Worm (Caenorhabditis elegans) whole organism, L3 larva: ENCODE data around the gene nas-19.
A peak's percentile ranks its signal among the peaks of the same experiment; 100 is the strongest.

Experiments used
- ZK546.5 ChIP-seq: sonication (generic microtip); optimal IDR thresholded peaks from 2 replicates; lab custom pipeline; 2017; ENCODE audit warnings: missing biosample characterization, missing genetic modification characterization
- ama-1 ChIP-seq: fragments of 150-350 bp; optimal IDR thresholded peaks from 2 replicates; lab custom pipeline; 2018
- ceh-16 ChIP-seq: sonication (generic microtip); optimal IDR thresholded peaks from 2 replicates; lab custom pipeline; 2017; ENCODE audit warnings: missing biosample characterization, missing genetic modification characterization
- ceh-82 ChIP-seq: fragments of 150-350 bp; optimal IDR thresholded peaks from 2 replicates; lab custom pipeline; 2014; ENCODE audit warnings: missing biosample characterization, missing genetic modification characterization
- ceh-9 ChIP-seq: sonication (generic microtip); optimal IDR thresholded peaks from 2 replicates; lab custom pipeline; 2018; ENCODE audit warnings: missing biosample characterization, missing genetic modification characterization
- egl-27 ChIP-seq: sonication (generic microtip); optimal IDR thresholded peaks from 4 replicates; lab custom pipeline; 2017; ENCODE audit warnings: missing biosample characterization, missing genetic modification reagents, missing genetic modification characterization
- egl-5 ChIP-seq: fragments of 150-350 bp; optimal IDR thresholded peaks from 2 replicates; lab custom pipeline; 2017; ENCODE audit warnings: missing biosample characterization, missing genetic modification reagents, missing genetic modification characterization, inconsistent platforms
- elt-2 ChIP-seq: sonication (generic microtip); optimal IDR thresholded peaks from 2 replicates; lab custom pipeline; 2016; ENCODE audit warnings: missing genetic modification reagents, mild to moderate bottlenecking, missing genetic modification characterization, missing compliant biosample characterization
- eor-1 ChIP-seq, 2 experiments: fragments of 150-350 bp; optimal IDR thresholded peaks; 2 replicates each; lab custom pipeline; 2014 to 2018; ENCODE audit warnings: missing biosample characterization in 2 of 2, missing genetic modification characterization in 2 of 2
- fkh-10 ChIP-seq: sonication (generic microtip); optimal IDR thresholded peaks from 2 replicates; lab custom pipeline; 2017; ENCODE audit warnings: missing biosample characterization, missing genetic modification reagents, missing genetic modification characterization
- fos-1 ChIP-seq: fragments of 150-350 bp; optimal IDR thresholded peaks from 2 replicates; lab custom pipeline; 2014; ENCODE audit warnings: missing biosample characterization, missing genetic modification characterization
- hmg-11 ChIP-seq: sonication (generic microtip); optimal IDR thresholded peaks from 2 replicates; lab custom pipeline; 2016; ENCODE audit warnings: missing genetic modification characterization, missing compliant biosample characterization
- jun-1 ChIP-seq: fragments of 150-350 bp; optimal IDR thresholded peaks from 2 replicates; lab custom pipeline; 2014; ENCODE audit warnings: missing biosample characterization, missing genetic modification reagents, missing genetic modification characterization
- lin-15B ChIP-seq: fragments of 150-350 bp; optimal IDR thresholded peaks from 2 replicates; lab custom pipeline; 2014; ENCODE audit warnings: missing biosample characterization, missing genetic modification characterization
- lin-39 ChIP-seq: fragments of 150-350 bp; optimal IDR thresholded peaks from 2 replicates; lab custom pipeline; 2018; ENCODE audit warnings: missing biosample characterization, missing genetic modification reagents, missing genetic modification characterization
- mdl-1 ChIP-seq: fragments of 150-350 bp; optimal IDR thresholded peaks from 2 replicates; lab custom pipeline; 2014; ENCODE audit warnings: missing biosample characterization, missing genetic modification characterization
- mml-1 ChIP-seq: fragments of 150-350 bp; sonication (generic microtip); optimal IDR thresholded peaks from 3 replicates; lab custom pipeline; 2014; ENCODE audit warnings: missing biosample characterization, missing genetic modification characterization
- nfya-1 ChIP-seq: sonication (generic microtip); optimal IDR thresholded peaks from 2 replicates; lab custom pipeline; 2017; ENCODE audit warnings: missing genetic modification characterization, mild to moderate bottlenecking, missing compliant biosample characterization, antibody characterized with exemption, moderate library complexity; ENCODE audit not compliant: insufficient read depth
- nhr-11 ChIP-seq: fragments of 150-350 bp; optimal IDR thresholded peaks from 2 replicates; lab custom pipeline; 2014; ENCODE audit warnings: missing biosample characterization, missing genetic modification characterization
- nhr-12 ChIP-seq: fragments of 150-350 bp; optimal IDR thresholded peaks from 2 replicates; lab custom pipeline; 2014; ENCODE audit warnings: missing biosample characterization, missing genetic modification characterization
- nhr-237 ChIP-seq: fragments of 150-350 bp; optimal IDR thresholded peaks from 2 replicates; lab custom pipeline; 2014; ENCODE audit warnings: missing biosample characterization, missing genetic modification characterization
- nhr-25 ChIP-seq: sonication (generic microtip); optimal IDR thresholded peaks from 2 replicates; lab custom pipeline; 2017; ENCODE audit warnings: missing biosample characterization, missing genetic modification characterization
- nhr-43 ChIP-seq: sonication (generic microtip); optimal IDR thresholded peaks from 2 replicates; lab custom pipeline; 2016; ENCODE audit warnings: mild to moderate bottlenecking, missing genetic modification characterization, missing compliant biosample characterization; ENCODE audit not compliant: poor library complexity, severe bottlenecking
- nhr-67 ChIP-seq: fragments of 150-350 bp; optimal IDR thresholded peaks from 2 replicates; lab custom pipeline; 2014; ENCODE audit warnings: missing biosample characterization, missing genetic modification characterization
- pha-4 ChIP-seq: fragments of 150-350 bp; optimal IDR thresholded peaks from 2 replicates; lab custom pipeline; 2014; ENCODE audit warnings: missing biosample characterization, missing genetic modification reagents, missing genetic modification characterization
- pqm-1 ChIP-seq: fragments of 150-350 bp; optimal IDR thresholded peaks from 2 replicates; lab custom pipeline; 2017; ENCODE audit warnings: missing biosample characterization, missing genetic modification characterization, inconsistent platforms
- sea-2 ChIP-seq: fragments of 150-350 bp; sonication (generic microtip); optimal IDR thresholded peaks from 4 replicates; lab custom pipeline; 2014; ENCODE audit warnings: missing biosample characterization, missing genetic modification reagents, missing genetic modification characterization
- skn-1 ChIP-seq: fragments of 150-350 bp; optimal IDR thresholded peaks from 2 replicates; lab custom pipeline; 2014; ENCODE audit warnings: missing biosample characterization, missing genetic modification characterization
- snpc-4 ChIP-seq: fragments of 150-350 bp; optimal IDR thresholded peaks from 2 replicates; lab custom pipeline; 2014; ENCODE audit warnings: missing biosample characterization, missing genetic modification characterization
- tbx-2 ChIP-seq: sonication (generic microtip); optimal IDR thresholded peaks from 2 replicates; lab custom pipeline; 2016; ENCODE audit warnings: mild to moderate bottlenecking, missing genetic modification characterization, missing compliant biosample characterization
- zag-1 ChIP-seq: fragments of 150-350 bp; optimal IDR thresholded peaks from 2 replicates; lab custom pipeline; 2014; ENCODE audit warnings: missing biosample characterization, missing genetic modification characterization
- ztf-11 ChIP-seq: fragments of 150-350 bp; optimal IDR thresholded peaks from 2 replicates; lab custom pipeline; 2014; ENCODE audit warnings: missing biosample characterization, missing genetic modification characterization
- ztf-4 ChIP-seq: fragments of 150-350 bp; optimal IDR thresholded peaks from 2 replicates; lab custom pipeline; 2014; ENCODE audit warnings: missing biosample characterization, missing genetic modification characterization

Gene nas-19

DNA sequence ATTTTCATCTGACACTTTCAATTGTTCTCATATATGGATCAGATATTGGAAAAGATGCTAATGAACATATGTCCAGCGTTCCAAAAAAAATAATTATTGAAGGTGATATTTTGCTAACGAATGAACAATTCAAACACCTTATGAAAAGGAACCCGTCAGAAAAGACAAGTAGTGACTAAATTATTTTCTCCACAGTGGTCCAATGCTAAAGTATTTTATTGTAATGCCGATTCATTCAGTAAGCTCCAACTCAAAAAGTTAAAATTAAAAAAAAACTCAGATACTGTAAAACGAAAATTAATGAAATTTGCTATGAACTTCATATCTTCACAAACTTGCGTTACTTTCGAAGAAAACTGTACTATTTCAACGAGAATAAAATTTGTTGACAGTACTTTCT is 10.5 kb downstream of the nas-19 start, which contains the start of gene nas-16:
TSS of gene nas-16 (plus strand) at position 301 of the 400 bp plus-strand sequence.
- TF ChIP-seq ceh-9 (tag; lab: Kevin White, UChicago): no peak
- TF ChIP-seq ZK546.5: no peak
- TF ChIP-seq nfya-1 (tag; lab: Kevin White, UChicago): no peak
- no peak for TF ChIP-seq fkh-10 (GFP tag; lab: Kevin White, UChicago)
- TF ChIP-seq egl-5 (tag; lab: Kevin White, UChicago): no peak

DNA sequence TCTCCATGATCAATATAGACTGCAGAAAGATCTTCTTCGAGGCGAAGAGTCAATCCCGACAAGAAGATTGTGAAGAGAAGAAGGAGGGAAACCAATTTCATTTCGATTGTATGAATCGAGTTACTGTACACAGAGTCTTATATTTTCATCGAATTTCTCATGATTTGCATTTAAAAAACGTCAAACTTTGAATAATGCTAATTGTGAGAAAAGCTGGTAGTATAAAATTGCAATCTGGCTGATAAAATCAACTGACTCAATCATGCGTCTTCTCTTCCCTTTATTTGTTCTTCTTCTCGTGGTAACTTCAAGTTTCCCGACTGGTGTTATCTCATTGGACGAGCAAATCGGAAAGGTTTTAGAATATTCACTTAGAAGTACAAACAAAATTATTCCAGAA is 12.1 kb downstream of the nas-19 start, which contains the start of the genes K03B8.11 and K03B8.14:
TSS of gene K03B8.11 (minus strand) at position 101 of the 400 bp plus-strand sequence.
TSS of gene K03B8.14 (plus strand) at position 110 of the 400 bp plus-strand sequence.
- TF ChIP-seq ztf-11 (tag; lab: Kevin White, UChicago): no peak
- no peak for TF ChIP-seq egl-5 (tag; lab: Kevin White, UChicago)
- TF ChIP-seq mml-1 (tag; lab: Kevin White, UChicago): no peak
- TF ChIP-seq zag-1: no peak
- no peak for TF ChIP-seq ceh-9 (tag; lab: Kevin White, UChicago)
- TF ChIP-seq lin-39 (tag; lab: Kevin White, UChicago): no peak
- TF ChIP-seq lin-15B: no peak

ce11 chrV:11389776-11390175 is 12.7 kb downstream of the nas-19 start, which contains the start of gene col-155:
col-155 (minus strand) TSS chrV:11389876.
- TF ChIP-seq mdl-1 (no peak), egl-27 (tag; lab: Kevin White, UChicago) (no peak)

DNA sequence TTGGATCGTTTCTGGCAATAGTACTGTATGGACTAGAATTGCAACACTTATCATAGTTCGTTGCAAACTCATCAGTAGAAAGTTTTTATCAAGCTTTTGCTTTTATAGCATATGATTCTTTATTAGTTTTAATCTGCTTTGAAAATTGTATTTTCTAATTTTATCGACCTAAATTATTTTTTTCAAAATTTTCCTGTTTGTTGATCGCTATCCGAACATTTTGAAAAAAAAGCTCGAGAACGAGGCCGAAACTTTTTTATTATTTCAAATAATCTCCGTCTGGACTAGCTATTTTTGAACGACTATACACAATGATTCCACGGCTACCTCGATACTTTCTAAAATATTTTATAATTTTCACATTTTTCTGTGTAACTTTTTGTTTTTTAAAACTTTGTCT is 16.1 kb downstream of the nas-19 start, which contains the start of gene F55C10.4:
TSS of gene F55C10.4 (plus strand) at position 301 of the 400 bp plus-strand sequence.
- no peak for TF ChIP-seq ama-1 (lab: Kevin White, UChicago)
- no peak for TF ChIP-seq skn-1
- TF ChIP-seq snpc-4 (tag; lab: Kevin White, UChicago): no peak
- no peak for TF ChIP-seq mdl-1
- TF ChIP-seq nhr-11 (tag; lab: Kevin White, UChicago): no peak
- no peak for TF ChIP-seq lin-39 (tag; lab: Kevin White, UChicago)
- no peak for TF ChIP-seq tbx-2
- TF ChIP-seq, all 47 proteins: peak for 0

DNA sequence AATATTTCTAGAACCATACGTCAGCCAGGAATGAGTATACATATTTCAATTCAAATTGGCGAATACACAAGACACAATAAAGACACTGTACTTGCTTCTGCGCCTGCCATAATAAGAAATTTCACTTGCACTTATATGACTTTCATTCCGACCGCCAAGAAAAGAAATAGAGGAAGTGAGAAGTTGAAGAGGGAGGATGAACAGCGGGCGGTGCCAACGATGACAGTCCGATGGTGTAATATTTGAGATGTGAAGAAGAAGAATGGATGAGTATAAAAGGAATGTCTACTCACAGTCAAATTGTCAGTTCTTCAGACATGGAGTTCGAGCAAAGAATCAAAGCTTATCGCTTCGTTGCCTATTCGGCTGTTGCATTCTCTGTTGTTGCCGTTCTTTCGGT is 17.4 kb downstream of the nas-19 start, which contains the start of gene col-154:
TSS of gene col-154 (plus strand) at position 301 of the 400 bp plus-strand sequence.
- TF ChIP-seq nhr-25 (tag; lab: Kevin White, UChicago) (peak; percentile 6), egl-27 (tag; lab: Kevin White, UChicago) (no peak), elt-2 (tag; lab: Kevin White, UChicago) (no peak), ztf-4 (no peak)

ce11 chrV:11383032-11383431 is 19.5 kb downstream of the nas-19 start, which contains the start of gene F55C10.5:
F55C10.5 (plus strand) TSS chrV:11383105.
- no peak for TF ChIP-seq ceh-9 (tag; lab: Kevin White, UChicago)
- TF ChIP-seq nhr-12: no peak
- no peak for TF ChIP-seq jun-1 (tag; lab: Kevin White, UChicago)
- TF ChIP-seq, all 47 proteins: peak for 0

DNA sequence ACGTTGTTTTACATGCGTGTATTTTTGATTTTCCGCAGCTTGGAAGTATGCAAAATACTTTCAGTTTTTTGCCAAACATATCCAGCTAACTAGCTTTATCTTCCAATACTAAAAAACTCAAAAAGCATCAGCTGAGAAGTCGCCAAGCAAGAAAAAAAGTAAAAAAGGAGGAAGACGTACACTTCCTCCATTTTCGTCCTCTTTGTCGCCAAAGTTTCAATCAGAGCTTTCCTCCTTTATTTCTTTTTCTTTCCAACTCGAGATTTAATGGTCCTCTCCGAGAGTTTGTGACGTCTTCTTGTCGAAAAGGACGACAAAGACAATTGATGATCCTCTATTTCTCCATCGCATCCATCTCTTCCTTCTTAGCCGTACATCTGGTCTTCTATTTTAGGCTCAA is 21.9 kb downstream of the nas-19 start:
- TF ChIP-seq fkh-10 (GFP tag; lab: Kevin White, UChicago) (peak; percentile 49), jun-1 (tag; lab: Kevin White, UChicago) (no peak)

DNA sequence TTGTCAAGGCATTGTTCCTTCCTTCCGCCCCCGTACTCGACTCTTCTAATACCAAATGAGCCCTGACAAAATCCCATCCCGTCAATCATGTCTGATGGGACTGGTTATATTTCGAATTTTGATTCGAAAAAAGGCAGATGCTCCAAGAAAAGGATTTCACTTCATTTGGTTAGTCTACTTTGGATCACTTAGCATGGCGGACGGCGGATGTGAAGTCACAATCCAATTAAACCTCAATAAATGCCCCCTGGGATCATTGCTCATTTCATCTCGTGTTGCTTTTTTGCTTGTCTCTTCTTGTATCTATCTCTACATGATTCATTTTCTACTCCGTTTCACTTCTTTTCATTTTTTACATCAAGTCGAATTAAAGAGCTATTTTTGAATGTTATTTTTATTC is 23.2 kb downstream of the nas-19 start:
- peak; percentile 38 for TF ChIP-seq lin-39 (tag; lab: Kevin White, UChicago)
- no peak for TF ChIP-seq sea-2 (GFP tag; lab: Kevin White, UChicago)

ce11 chrV:11375150-11375792 is 27.2 kb downstream of the nas-19 start, which contains the start of gene cnb-1:
cnb-1 (plus strand) TSS chrV:11375742.
- TF ChIP-seq fos-1 (tag; lab: Kevin White, UChicago) (no peak), nhr-67 (tag; lab: Kevin White, UChicago) (no peak), nhr-43 (tag; lab: Kevin White, UChicago) (no peak), ceh-82 (tag; lab: Kevin White, UChicago) (no peak), lin-15B (peak; percentile 11), nhr-237 (tag; lab: Kevin White, UChicago) (no peak), ceh-9 (tag; lab: Kevin White, UChicago) (no peak), pha-4 (tag; lab: Kevin White, UChicago) (peak; percentile 49), mml-1 (tag; lab: Kevin White, UChicago) (no peak), ceh-16 (tag; lab: Kevin White, UChicago) (no peak), zag-1 (no peak), eor-1 (tag; optimal IDR thresholded peaks at IDR 0.05; lab: Kevin White, UChicago) (no peak), fkh-10 (GFP tag; lab: Kevin White, UChicago) (peak; percentile 18), egl-5 (tag; lab: Kevin White, UChicago) (peak; percentile 8), nfya-1 (tag; lab: Kevin White, UChicago) (peak; percentile 77), pqm-1 (peak; percentile 28), lin-39 (tag; lab: Kevin White, UChicago) (peak; percentile 79), hmg-11 (tag; lab: Kevin White, UChicago) (peak; percentile 96), elt-2 (tag; lab: Kevin White, UChicago) (peak; percentile 45), skn-1 (peak; percentile 51), jun-1 (tag; lab: Kevin White, UChicago) (peak; percentile 23)
